Worm (Caenorhabditis elegans): ENCODE data around the gene athp-2.

- no peak for TF ChIP-seq nhr-77 (tag; optimal IDR thresholded peaks at IDR 0.05)
- TF ChIP-seq nhr-237 (tag; optimal IDR thresholded peaks at IDR 0.05): no peak
- no peak for TF ChIP-seq ztf-11 (tag; optimal IDR thresholded peaks at IDR 0.05)
- TF ChIP-seq dpl-1 (GFP tag; optimal IDR thresholded peaks at IDR 0.05): no peak
- no peak for TF ChIP-seq dve-1 (tag; optimal IDR thresholded peaks at IDR 0.05; ENCODE audit: insufficient read depth)
- TF ChIP-seq zip-11 (GFP tag; IDR thresholded peaks at IDR 0.05): no peak
- no peak for TF ChIP-seq unc-62 (GFP tag; optimal IDR thresholded peaks at IDR 0.05 in 1 of 2)
- no peak for TF ChIP-seq unc-62 (tag; optimal IDR thresholded peaks at IDR 0.05)
Measured at ce11 chrII:4324061-4324460, 15.9 kb upstream of the athp-2 start, which contains the start of gene mog-2.

All from whole organism, L4 larva.